Worm (Caenorhabditis elegans) whole organism, L1 larva: ENCODE data around the gene F22H10.1.

Experiments
- C16A3.4 ChIP-seq: fragments of 150-350 bp; optimal IDR thresholded peaks from 2 replicates; lab custom pipeline; 2014; ENCODE audit warnings: missing biosample characterization, missing genetic modification characterization
- C34B4.2 ChIP-seq: sonication (generic microtip); optimal IDR thresholded peaks from 2 replicates; lab custom pipeline; 2017; ENCODE audit warnings: mild to moderate bottlenecking, missing genetic modification characterization, missing compliant biosample characterization
- aly-2 ChIP-seq: fragments of 150-350 bp; optimal IDR thresholded peaks from 2 replicates; lab custom pipeline; 2014; ENCODE audit warnings: missing biosample characterization, missing genetic modification characterization
- ceh-63 ChIP-seq: fragments of 200-800 bp; sonication (Bioruptor generic); optimal IDR thresholded peaks from 2 replicates; lab custom pipeline; 2018; ENCODE audit warnings: mild to moderate bottlenecking, missing genetic modification characterization, missing compliant biosample characterization
- ceh-88 ChIP-seq: fragments of 200-800 bp; sonication (Bioruptor generic); IDR thresholded peaks from 2 replicates; pipeline ENCODE4 v1.3.6; 2022; ENCODE audit warnings: missing genetic modification characterization, missing compliant biosample characterization
- dpl-1 ChIP-seq, 3 experiments: fragments of 150-350 bp in 2 of 3; sonication (generic microtip) in 1 of 3; optimal IDR thresholded peaks; 2 replicates each; lab custom pipeline; 2014 to 2017; ENCODE audit warnings: missing biosample characterization in 3 of 3, missing genetic modification characterization in 3 of 3, missing genetic modification reagents in 3 of 3
- egl-13 ChIP-seq: sonication (generic microtip); optimal IDR thresholded peaks from 2 replicates; lab custom pipeline; 2016; ENCODE audit warnings: missing genotype, missing genetic modification reagents, missing genetic modification characterization, missing compliant biosample characterization
- egl-27 ChIP-seq, 2 experiments: fragments of 150-350 bp in 1 of 2; sonication (generic microtip); optimal IDR thresholded peaks; 3 replicates each; lab custom pipeline; 2017 to 2018; ENCODE audit warnings: missing biosample characterization in 2 of 2, missing genetic modification characterization in 2 of 2, missing genetic modification reagents in 2 of 2
- elt-3 ChIP-seq, 6 experiments: fragments of 150-350 bp in 1 of 6; sonication (generic microtip); optimal IDR thresholded peaks; 2 replicates each; lab custom pipeline; 2017 to 2018; ENCODE audit warnings: missing biosample characterization in 6 of 6, missing genetic modification characterization in 6 of 6, inconsistent platforms in 1 of 6
- fkh-10 ChIP-seq: sonication (generic microtip); optimal IDR thresholded peaks from 2 replicates; lab custom pipeline; 2017; ENCODE audit warnings: missing biosample characterization, missing genetic modification reagents, missing genetic modification characterization
- fkh-4 ChIP-seq: sonication (generic microtip); optimal IDR thresholded peaks from 2 replicates; lab custom pipeline; 2016; ENCODE audit warnings: missing compliant biosample characterization, missing genetic modification characterization, borderline replicate concordance
- fkh-8 ChIP-seq: sonication (generic microtip); optimal IDR thresholded peaks from 2 replicates; lab custom pipeline; 2016; ENCODE audit warnings: mild to moderate bottlenecking, missing genetic modification characterization, missing compliant biosample characterization
- fos-1 ChIP-seq: fragments of 150-350 bp; optimal IDR thresholded peaks from 2 replicates; lab custom pipeline; 2014; ENCODE audit warnings: missing biosample characterization, missing genetic modification characterization
- hlh-4 ChIP-seq: sonication (generic microtip); optimal IDR thresholded peaks from 2 replicates; lab custom pipeline; 2016; ENCODE audit warnings: mild to moderate bottlenecking, missing genetic modification characterization, missing compliant biosample characterization
- hpl-2 ChIP-seq: fragments of 150-350 bp; optimal IDR thresholded peaks from 2 replicates; lab custom pipeline; 2014; ENCODE audit warnings: missing biosample characterization, missing genetic modification reagents, missing genetic modification characterization
- irx-1 ChIP-seq: sonication (generic microtip); optimal IDR thresholded peaks from 2 replicates; lab custom pipeline; 2016; ENCODE audit warnings: missing genetic modification characterization, missing compliant biosample characterization
- isw-1 ChIP-seq: fragments of 200-800 bp; sonication (Bioruptor generic); IDR thresholded peaks from 2 replicates; pipeline ENCODE4 v1.3.6; 2022; ENCODE audit warnings: missing genetic modification characterization, missing compliant biosample characterization
- jun-1 ChIP-seq: fragments of 150-350 bp; optimal IDR thresholded peaks from 2 replicates; lab custom pipeline; 2014; ENCODE audit warnings: missing biosample characterization, missing genetic modification reagents, missing genetic modification characterization
- lin-14 ChIP-seq: fragments of 200-800 bp; sonication (Bioruptor generic); optimal IDR thresholded peaks from 2 replicates; lab custom pipeline; 2018; ENCODE audit warnings: mild to moderate bottlenecking, missing genetic modification characterization, moderate library complexity, missing compliant biosample characterization
- lin-35 ChIP-seq, 2 experiments: fragments of 150-350 bp; optimal IDR thresholded peaks; 2 replicates each; lab custom pipeline; 2014; ENCODE audit warnings: missing biosample characterization in 2 of 2, missing genetic modification characterization in 2 of 2, missing genetic modification reagents in 2 of 2
- lin-39 ChIP-seq: fragments of 150-350 bp; optimal IDR thresholded peaks from 2 replicates; lab custom pipeline; 2014; ENCODE audit warnings: missing biosample characterization, missing genetic modification reagents, missing genetic modification characterization
- lsy-2 ChIP-seq, 2 experiments: fragments of 150-350 bp; optimal IDR thresholded peaks; 2 replicates each; lab custom pipeline; 2014; ENCODE audit warnings: missing biosample characterization in 2 of 2, missing genetic modification characterization in 2 of 2
- mab-9 ChIP-seq: fragments of 200-800 bp; sonication (Bioruptor generic); IDR thresholded peaks from 2 replicates; pipeline ENCODE4 v1.3.6; 2022; ENCODE audit warnings: missing genetic modification reagents, missing genetic modification characterization, missing compliant biosample characterization
- mef-2 ChIP-seq: fragments of 150-350 bp; optimal IDR thresholded peaks from 2 replicates; lab custom pipeline; 2014; ENCODE audit warnings: missing biosample characterization, missing genetic modification characterization
- mep-1 ChIP-seq: fragments of 150-350 bp; optimal IDR thresholded peaks from 2 replicates; lab custom pipeline; 2014; ENCODE audit warnings: missing biosample characterization, missing genetic modification characterization
- nhr-11 ChIP-seq: fragments of 150-350 bp; optimal IDR thresholded peaks from 2 replicates; lab custom pipeline; 2014; ENCODE audit warnings: missing biosample characterization, missing genetic modification characterization
- nhr-19 ChIP-seq: fragments of 200-800 bp; sonication (Bioruptor generic); conservative IDR thresholded peaks from 2 replicates; pipeline ENCODE4 v1.3.6; 2022; ENCODE audit warnings: missing genetic modification characterization, missing compliant biosample characterization
- nhr-47 ChIP-seq: sonication (generic microtip); optimal IDR thresholded peaks from 2 replicates; lab custom pipeline; 2016; ENCODE audit warnings: mild to moderate bottlenecking, missing genetic modification characterization, moderate library complexity, missing compliant biosample characterization
- nhr-71 ChIP-seq: sonication (generic microtip); optimal IDR thresholded peaks from 2 replicates; lab custom pipeline; 2016; ENCODE audit warnings: mild to moderate bottlenecking, missing genetic modification characterization, moderate library complexity, missing compliant biosample characterization
- nhr-76 ChIP-seq: sonication (generic microtip); optimal IDR thresholded peaks from 2 replicates; lab custom pipeline; 2017; ENCODE audit warnings: missing biosample characterization, missing genetic modification characterization
- nhr-77 ChIP-seq: fragments of 150-350 bp; optimal IDR thresholded peaks from 2 replicates; lab custom pipeline; 2014; ENCODE audit warnings: missing biosample characterization, missing genetic modification characterization
- nhr-84 ChIP-seq: sonication (generic microtip); optimal IDR thresholded peaks from 2 replicates; lab custom pipeline; 2017; ENCODE audit warnings: missing biosample characterization, missing genetic modification characterization
- nhr-85 ChIP-seq: sonication (generic microtip); peaks from one replicate; lab custom pipeline; 2016; ENCODE audit warnings: missing genetic modification characterization, inconsistent platforms, missing compliant biosample characterization
- nhr-90 ChIP-seq: sonication (generic microtip); optimal IDR thresholded peaks from 2 replicates; lab custom pipeline; 2016; ENCODE audit warnings: mild to moderate bottlenecking, missing genetic modification characterization, missing compliant biosample characterization; ENCODE audit not compliant: poor library complexity
- pag-3 ChIP-seq: sonication (generic microtip); optimal IDR thresholded peaks from 2 replicates; lab custom pipeline; 2017; ENCODE audit warnings: missing genetic modification characterization, mild to moderate bottlenecking, missing compliant biosample characterization, antibody characterized with exemption, borderline replicate concordance; ENCODE audit not compliant: insufficient read depth
- pax-3 ChIP-seq: fragments of 200-800 bp; sonication (Bioruptor generic); optimal IDR thresholded peaks from 2 replicates; lab custom pipeline; 2018; ENCODE audit warnings: mild to moderate bottlenecking, missing genetic modification characterization, moderate library complexity, missing compliant biosample characterization
- pqm-1 ChIP-seq: sonication (generic microtip); optimal IDR thresholded peaks from 3 replicates; lab custom pipeline; 2017; ENCODE audit warnings: missing biosample characterization, missing genetic modification characterization
- snpc-4 ChIP-seq: fragments of 150-350 bp; optimal IDR thresholded peaks from 2 replicates; lab custom pipeline; 2014; ENCODE audit warnings: missing biosample characterization, missing genetic modification characterization
- sup-37 ChIP-seq: fragments of 200-800 bp; sonication (Bioruptor generic); optimal IDR thresholded peaks from 2 replicates; lab custom pipeline; 2018; ENCODE audit warnings: mild to moderate bottlenecking, missing genetic modification characterization, missing compliant biosample characterization
- unc-30 ChIP-seq: sonication (generic microtip); optimal IDR thresholded peaks from 2 replicates; lab custom pipeline; 2017; ENCODE audit warnings: missing biosample characterization, missing genetic modification characterization
- unc-62 ChIP-seq: fragments of 150-350 bp; optimal IDR thresholded peaks from 2 replicates; lab custom pipeline; 2014; ENCODE audit warnings: missing biosample characterization, missing genetic modification reagents, missing genetic modification characterization
- unc-86 ChIP-seq: sonication (generic microtip); optimal IDR thresholded peaks from 2 replicates; lab custom pipeline; 2016; ENCODE audit warnings: missing genetic modification characterization, missing compliant biosample characterization
- xbp-1 ChIP-seq: sonication (generic microtip); optimal IDR thresholded peaks from 2 replicates; lab custom pipeline; 2016; ENCODE audit warnings: missing genetic modification characterization, missing compliant biosample characterization
- zag-1 ChIP-seq: fragments of 150-350 bp; optimal IDR thresholded peaks from 2 replicates; lab custom pipeline; 2014; ENCODE audit warnings: missing biosample characterization, missing genetic modification characterization
- ztf-11 ChIP-seq, 2 experiments: sonication (generic microtip); optimal IDR thresholded peaks; 2 replicates each; lab custom pipeline; 2016 to 2017; ENCODE audit warnings: missing genetic modification characterization in 2 of 2, missing biosample characterization in 1 of 2, missing compliant biosample characterization in 1 of 2

F22H10.1 gene

DNA sequence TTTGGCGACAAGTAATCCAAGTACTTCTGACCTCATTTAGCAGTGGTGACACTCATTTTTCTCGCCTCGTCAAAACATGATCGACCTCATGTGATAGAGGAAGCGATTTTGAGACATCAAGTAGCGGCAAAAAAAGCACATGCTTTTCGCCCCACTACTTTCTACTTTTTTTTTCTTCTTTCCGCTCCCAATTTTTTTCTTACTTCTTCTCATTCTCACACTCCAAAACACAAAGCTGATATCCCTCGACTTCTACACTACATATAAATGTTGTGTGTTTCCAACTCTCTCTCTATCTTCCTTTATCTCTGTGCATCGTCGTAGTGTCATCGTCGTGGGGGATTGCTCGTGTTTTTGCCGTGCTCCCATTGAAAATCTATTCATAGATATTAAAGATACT is 30.0 kb downstream of the F22H10.1 start (continued):
- peak; percentile 49 for TF ChIP-seq nhr-11 (tag; lab: Kevin White, UChicago)
- no peak for TF ChIP-seq mab-9 (GFP tag; lab: Robert Waterston, UW)
- no peak for TF ChIP-seq pag-3
- no peak for TF ChIP-seq fkh-10 (GFP tag; lab: Kevin White, UChicago)
- no peak for TF ChIP-seq jun-1
- TF ChIP-seq lsy-2 (tag; optimal IDR thresholded peaks at IDR 0.05; lab: Kevin White, UChicago), result peak; percentile 11 to 38
- TF ChIP-seq aly-2, result no peak
- no peak for TF ChIP-seq mep-1 (tag; lab: Kevin White, UChicago)
- TF ChIP-seq xbp-1 (tag; lab: Kevin White, UChicago), result no peak
- no peak for TF ChIP-seq dpl-1 (GFP tag; optimal IDR thresholded peaks at IDR 0.05; lab: Kevin White, UChicago)
- TF ChIP-seq zag-1, result no peak
- no peak for TF ChIP-seq C34B4.2 (tag; lab: Kevin White, UChicago)
- TF ChIP-seq lin-35 (GFP tag; optimal IDR thresholded peaks at IDR 0.05; lab: Kevin White, UChicago), result no peak
- no peak for TF ChIP-seq egl-27 (tag; optimal IDR thresholded peaks at IDR 0.05; lab: Kevin White, UChicago)
- peak; percentile 42 for TF ChIP-seq nhr-47 (tag; lab: Kevin White, UChicago)
- no peak for TF ChIP-seq irx-1 (tag; lab: Kevin White, UChicago)
- no peak for TF ChIP-seq nhr-76 (tag; lab: Kevin White, UChicago)
- no peak for TF ChIP-seq hlh-4 (tag; lab: Kevin White, UChicago)
- peak; percentile 84 for TF ChIP-seq lin-14 (GFP tag; lab: Kevin White, UChicago)
- TF ChIP-seq pqm-1 (tag; lab: Kevin White, UChicago), result no peak
- peak; percentile 23 for TF ChIP-seq nhr-19

DNA sequence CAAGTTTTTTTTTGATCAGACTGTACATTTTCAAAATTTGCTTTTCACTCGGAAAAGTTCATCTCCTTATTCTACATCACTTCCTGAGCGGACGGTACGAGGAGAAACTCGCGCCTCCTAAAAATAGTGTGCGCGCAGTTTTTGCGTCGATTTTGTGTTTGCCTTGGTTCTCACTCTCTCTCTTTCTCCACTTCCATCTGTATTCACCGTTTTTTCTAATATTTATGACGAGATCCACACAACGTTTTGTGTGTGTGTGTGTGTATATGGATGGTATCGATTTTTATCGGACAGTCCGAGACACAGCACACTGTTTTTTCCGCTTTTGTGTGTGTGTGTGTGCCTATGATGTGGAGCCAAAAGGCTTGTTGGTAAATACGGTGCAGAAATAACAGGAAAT is 31.2 kb downstream of the F22H10.1 start:
- TF ChIP-seq nhr-84 (tag; lab: Kevin White, UChicago) (no peak), hlh-4 (tag; lab: Kevin White, UChicago) (no peak), lin-14 (GFP tag; lab: Kevin White, UChicago) (peak; percentile 45), nhr-77 (tag; lab: Kevin White, UChicago) (peak; percentile 17)

ce11 chrX:16734970-16735369 is 32.7 kb downstream of the F22H10.1 start:
- peak; percentile 44 for TF ChIP-seq lin-14 (GFP tag; lab: Kevin White, UChicago)
- peak; percentile 11 for TF ChIP-seq mef-2
- TF ChIP-seq nhr-84 (tag; lab: Kevin White, UChicago), result no peak
- peak; percentile 45 for TF ChIP-seq nhr-85 (tag; lab: Kevin White, UChicago)

- TF ChIP-seq egl-27 (tag; optimal IDR thresholded peaks at IDR 0.05; lab: Kevin White, UChicago), result no peak
- TF ChIP-seq snpc-4, result no peak
- no peak for TF ChIP-seq dpl-1 (GFP tag; optimal IDR thresholded peaks at IDR 0.05; lab: Kevin White, UChicago)
- TF ChIP-seq nhr-77 (tag; lab: Kevin White, UChicago), result no peak
- no peak for TF ChIP-seq ceh-63 (GFP tag; lab: Kevin White, UChicago)
- no peak for TF ChIP-seq isw-1 (GFP tag; lab: Robert Waterston, UW)
- no peak for TF ChIP-seq hpl-2 (GFP tag; lab: Kevin White, UChicago)
- TF ChIP-seq fos-1 (tag; lab: Kevin White, UChicago), result no peak
- TF ChIP-seq fkh-8 (tag; lab: Kevin White, UChicago), result peak; percentile 70
- no peak for TF ChIP-seq nhr-85 (tag; lab: Kevin White, UChicago)
- no peak for TF ChIP-seq lin-35 (GFP tag; optimal IDR thresholded peaks at IDR 0.05; lab: Kevin White, UChicago)
- TF ChIP-seq C16A3.4, result no peak
- no peak for TF ChIP-seq elt-3 (tag; optimal IDR thresholded peaks at IDR 0.05; lab: Kevin White, UChicago)
- no peak for TF ChIP-seq xbp-1 (tag; lab: Kevin White, UChicago)
- no peak for TF ChIP-seq ceh-88
- TF ChIP-seq lin-14 (GFP tag; lab: Kevin White, UChicago), result peak; percentile 73
- no peak for TF ChIP-seq nhr-76 (tag; lab: Kevin White, UChicago)
- TF ChIP-seq unc-86 (tag; lab: Kevin White, UChicago), result peak; percentile 66
- TF ChIP-seq unc-30 (tag; lab: Kevin White, UChicago), result no peak
- TF ChIP-seq lin-39 (tag; lab: Kevin White, UChicago), result no peak
- TF ChIP-seq fkh-10 (GFP tag; lab: Kevin White, UChicago), result peak; percentile 1
- peak; percentile 67 for TF ChIP-seq nhr-71 (tag; lab: Kevin White, UChicago)
- peak; percentile 41 for TF ChIP-seq nhr-47 (tag; lab: Kevin White, UChicago)
- no peak for TF ChIP-seq unc-62 (GFP tag; lab: Kevin White, UChicago)
- no peak for TF ChIP-seq nhr-11 (tag; lab: Kevin White, UChicago)
- TF ChIP-seq egl-13 (tag; lab: Kevin White, UChicago), result peak; percentile 42
- no peak for TF ChIP-seq mep-1 (tag; lab: Kevin White, UChicago)
- no peak for TF ChIP-seq pax-3 (tag; lab: Kevin White, UChicago)
- TF ChIP-seq mef-2, result no peak
- TF ChIP-seq ztf-11 (tag; optimal IDR thresholded peaks at IDR 0.05; lab: Kevin White, UChicago), result no peak
- no peak for TF ChIP-seq fkh-4
- TF ChIP-seq sup-37 (GFP tag; lab: Kevin White, UChicago), result no peak
- no peak for TF ChIP-seq nhr-84 (tag; lab: Kevin White, UChicago)
- TF ChIP-seq nhr-90, result no peak
Measured at ce11 chrX:16737478-16737877, 35.2 kb downstream of the F22H10.1 start.
